Worm (Caenorhabditis elegans): ENCODE results near the gene T10B5.8.

DNA sequence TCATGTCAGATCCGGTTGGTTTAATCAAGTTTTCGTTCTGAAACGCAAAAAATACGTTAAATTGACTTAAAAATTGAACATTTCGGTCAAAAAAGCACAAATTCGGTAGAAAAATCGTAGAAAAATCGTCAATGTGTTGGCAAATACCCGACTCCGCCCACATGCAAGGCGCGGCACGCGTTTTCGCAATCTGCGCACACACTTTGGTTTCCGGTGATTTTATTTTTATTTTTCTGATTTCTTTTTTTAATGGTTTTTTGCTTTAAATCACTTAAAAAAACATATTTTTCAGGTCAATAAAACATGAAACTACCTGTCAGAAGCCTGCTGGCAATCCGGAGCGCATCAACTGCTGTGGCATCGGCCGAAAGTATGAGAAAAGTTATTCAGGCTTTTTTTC is 20.6 kb upstream of the T10B5.8 start, which contains the start of the genes gly-7 and mrpl-39:
- no peak for TF ChIP-seq snpc-1.3 (tag; optimal IDR thresholded peaks at IDR 0.05; ENCODE audit: insufficient read depth)
- no peak for TF ChIP-seq sptf-2 (GFP tag; optimal IDR thresholded peaks at IDR 0.05)
- no peak for TF ChIP-seq lir-1 (GFP tag; conservative IDR thresholded peaks at IDR 0.05)
- TF ChIP-seq pha-4 (tag; optimal IDR thresholded peaks at IDR 0.05) = no peak
- no peak for TF ChIP-seq snpc-4 (GFP tag; optimal IDR thresholded peaks at IDR 0.05)
- peak in 1 of 4 experiments; percentile 5 for TF ChIP-seq snpc-4 (tag; optimal IDR thresholded peaks at IDR 0.05)
- TF ChIP-seq zfh-2 (GFP tag; conservative IDR thresholded peaks at IDR 0.05) = no peak

All from whole organism, young adult.